Fruit fly (Drosophila melanogaster) whole organism, embryonic: ENCODE measurements around the gene Atg5.

Source experiments
- Bdp1 ChIP-seq: fragments of 200-800 bp; sonication (Bioruptor generic); optimal IDR thresholded peaks from 3 replicates; lab custom pipeline; 2016; ENCODE audit warnings: missing biosample characterization, missing genetic modification characterization
- CG11085 ChIP-seq: fragments of 200-800 bp; sonication (Bioruptor generic); IDR thresholded peaks from 2 replicates; pipeline ENCODE4 v1.3.6; 2022; ENCODE audit warnings: missing biosample characterization, missing genetic modification characterization
- CG13894 ChIP-seq: fragments of 200-800 bp; sonication (Bioruptor generic); optimal IDR thresholded peaks from 3 replicates; lab custom pipeline; 2018; ENCODE audit warnings: missing biosample characterization, mild to moderate bottlenecking, missing genetic modification characterization, moderate library complexity
- CG14014 ChIP-seq: fragments of 200-800 bp; sonication (Bioruptor generic); IDR thresholded peaks from 2 replicates; pipeline ENCODE4 v1.3.6; 2022; ENCODE audit warnings: missing biosample characterization, missing genetic modification characterization
- CG14860 ChIP-seq: fragments of 200-800 bp; sonication (Bioruptor generic); IDR thresholded peaks from 3 replicates; pipeline ENCODE4 v1.3.6; 2022; ENCODE audit warnings: missing biosample characterization, missing genetic modification characterization; ENCODE audit not compliant: partially characterized antibody
- CG14965 ChIP-seq: fragments of 200-800 bp; sonication (Bioruptor generic); optimal IDR thresholded peaks from 2 replicates; lab custom pipeline; 2016; ENCODE audit warnings: missing biosample characterization, missing genetic modification characterization, borderline replicate concordance
- CG17802 ChIP-seq: fragments of 200-800 bp; sonication (Bioruptor generic); optimal IDR thresholded peaks from 2 replicates; lab custom pipeline; 2018; ENCODE audit warnings: missing biosample characterization, mild to moderate bottlenecking, missing genetic modification characterization, moderate library complexity
- CG2116 ChIP-seq: fragments of 200-800 bp; sonication (Bioruptor generic); optimal IDR thresholded peaks from 3 replicates; lab custom pipeline; 2018; ENCODE audit warnings: missing biosample characterization, mild to moderate bottlenecking, missing genetic modification characterization
- CG30403 ChIP-seq: fragments of 200-800 bp; sonication (Bioruptor generic); optimal IDR thresholded peaks from 3 replicates; lab custom pipeline; 2016; ENCODE audit warnings: missing biosample characterization, missing genetic modification characterization
- CG30431 ChIP-seq: fragments of 200-800 bp; sonication (Bioruptor generic); optimal IDR thresholded peaks from 2 replicates; lab custom pipeline; 2017; ENCODE audit warnings: missing biosample characterization, missing genetic modification characterization
- CG3726 ChIP-seq: fragments of 200-800 bp; sonication (Bioruptor generic); IDR thresholded peaks from 3 replicates; pipeline ENCODE4, ENCODE4 v1.3.6; 2022; ENCODE audit warnings: missing biosample characterization, missing genetic modification characterization
- CG4328 ChIP-seq: fragments of 200-800 bp; sonication (Bioruptor generic); optimal IDR thresholded peaks from 3 replicates; lab custom pipeline; 2017; ENCODE audit warnings: missing biosample characterization, missing genetic modification reagents, missing genetic modification characterization
- CG4820 ChIP-seq: fragments of 200-800 bp; sonication (Bioruptor generic); optimal IDR thresholded peaks from 3 replicates; lab custom pipeline; 2016; ENCODE audit warnings: missing biosample characterization, missing genetic modification characterization
- CG6683 ChIP-seq: fragments of 200-800 bp; sonication (Bioruptor generic); optimal IDR thresholded peaks from 2 replicates; lab custom pipeline; 2017; ENCODE audit warnings: missing biosample characterization, mild to moderate bottlenecking, missing genetic modification characterization, missing genetic modification reagents
- CG8388 ChIP-seq: fragments of 200-800 bp; sonication (Bioruptor generic); optimal IDR thresholded peaks from 2 replicates; lab custom pipeline; 2019; ENCODE audit warnings: missing biosample characterization, mild to moderate bottlenecking, missing genetic modification characterization, moderate library complexity
- CG8924 ChIP-seq: fragments of 200-800 bp; optimal IDR thresholded peaks from 3 replicates; lab custom pipeline; 2019; ENCODE audit warnings: missing biosample characterization, mild to moderate bottlenecking, missing genetic modification characterization, moderate library complexity
- CG9727 ChIP-seq: fragments of 200-800 bp; sonication (Bioruptor generic); optimal IDR thresholded peaks from 3 replicates; lab custom pipeline; 2017; ENCODE audit warnings: missing biosample characterization, mild to moderate bottlenecking, missing genetic modification characterization
- D19B ChIP-seq: fragments of 200-800 bp; sonication (Bioruptor generic); optimal IDR thresholded peaks from 2 replicates; lab custom pipeline; 2017; ENCODE audit warnings: missing biosample characterization, mild to moderate bottlenecking, missing genetic modification characterization
- Dip3 ChIP-seq: fragments of 200-800 bp; sonication (Bioruptor generic); optimal IDR thresholded peaks from 3 replicates; lab custom pipeline; 2016; ENCODE audit warnings: missing biosample characterization, missing genetic modification characterization
- Doc3 ChIP-seq: fragments of 200-800 bp; sonication (Bioruptor generic); IDR thresholded peaks from 3 replicates; pipeline ENCODE4 v1.3.6; 2022; ENCODE audit warnings: missing biosample characterization, missing genetic modification characterization; ENCODE audit not compliant: partially characterized antibody
- Ets97D ChIP-seq: fragments of 200-800 bp; sonication (Bioruptor generic); optimal IDR thresholded peaks from 3 replicates; lab custom pipeline; 2016; ENCODE audit warnings: missing biosample characterization, missing genetic modification characterization
- Fer1 ChIP-seq: fragments of 200-800 bp; sonication (Bioruptor generic); optimal IDR thresholded peaks from 2 replicates; lab custom pipeline; 2017; ENCODE audit warnings: missing biosample characterization, mild to moderate bottlenecking, missing genetic modification characterization
- GATAe ChIP-seq: fragments of 200-800 bp; sonication (Bioruptor generic); conservative IDR thresholded peaks from 2 replicates; pipeline ENCODE4 v1.3.6; 2022; ENCODE audit warnings: missing biosample characterization, missing genetic modification characterization
- Gug ChIP-seq: fragments of 200-800 bp; sonication (Bioruptor generic); IDR thresholded peaks from 4 replicates; pipeline ENCODE4 v1.3.6; 2022; ENCODE audit warnings: missing biosample characterization, missing genetic modification characterization
- Hand ChIP-seq: fragments of 200-800 bp; sonication (Bioruptor generic); optimal IDR thresholded peaks from 2 replicates; lab custom pipeline; 2017; ENCODE audit warnings: mild to moderate bottlenecking, missing biosample characterization, missing genetic modification reagents, missing genetic modification characterization
- Hr78 ChIP-seq, 2 experiments: fragments of 200-800 bp in 1 of 2; fragments of >200 bp in 1 of 2; sonication (Bioruptor generic) in 1 of 2; optimal IDR thresholded peaks; 2 replicates each; lab custom pipeline; 2017 to 2019; ENCODE audit warnings: missing biosample characterization in 2 of 2, missing genetic modification characterization in 2 of 2, mild to moderate bottlenecking in 1 of 2, moderate library complexity in 1 of 2
- MESR4 ChIP-seq: fragments of 200-800 bp; sonication (Bioruptor generic); optimal IDR thresholded peaks from 2 replicates; lab custom pipeline; 2018; ENCODE audit warnings: missing biosample characterization, mild to moderate bottlenecking, missing genetic modification characterization, moderate library complexity
- Neu2 ChIP-seq: fragments of 200-800 bp; sonication (Bioruptor generic); optimal IDR thresholded peaks from 3 replicates; lab custom pipeline; 2016; ENCODE audit warnings: missing biosample characterization, missing genetic modification characterization, borderline replicate concordance
- Side ChIP-seq: fragments of 200-800 bp; sonication (Bioruptor generic); optimal IDR thresholded peaks from 2 replicates; lab custom pipeline; 2016; ENCODE audit warnings: missing biosample characterization, missing genetic modification characterization
- Xbp1 ChIP-seq: fragments of 200-800 bp; sonication (Bioruptor generic); optimal IDR thresholded peaks from 3 replicates; lab custom pipeline; 2016; ENCODE audit warnings: missing biosample characterization, mild to moderate bottlenecking, missing genetic modification characterization
- YL-1 ChIP-seq: fragments of 200-800 bp; sonication (Bioruptor generic); optimal IDR thresholded peaks from 3 replicates; lab custom pipeline; 2017; ENCODE audit warnings: missing biosample characterization, mild to moderate bottlenecking, missing genetic modification characterization
- ara ChIP-seq: fragments of 200-800 bp; sonication (Bioruptor generic); IDR thresholded peaks from 2 replicates; pipeline ENCODE4 v1.3.6; 2022; ENCODE audit warnings: missing biosample characterization, missing genetic modification characterization
- az2 ChIP-seq: fragments of 200-800 bp; sonication (Bioruptor generic); optimal IDR thresholded peaks from 3 replicates; lab custom pipeline; 2016; ENCODE audit warnings: missing biosample characterization, missing genetic modification characterization
- da ChIP-seq: fragments of 200-800 bp; sonication (Bioruptor generic); optimal IDR thresholded peaks from 2 replicates; lab custom pipeline; 2016; ENCODE audit warnings: missing biosample characterization, missing genetic modification characterization
- disco-r ChIP-seq: fragments of 200-800 bp; sonication (Bioruptor generic); optimal IDR thresholded peaks from 2 replicates; lab custom pipeline; 2016; ENCODE audit warnings: missing biosample characterization, missing genetic modification characterization
- emc ChIP-seq: fragments of 200-800 bp; sonication (Bioruptor generic); optimal IDR thresholded peaks from 2 replicates; lab custom pipeline; 2016; ENCODE audit warnings: missing biosample characterization, missing genetic modification characterization
- fd96Cb ChIP-seq: fragments of 200-800 bp; sonication (Bioruptor generic); optimal IDR thresholded peaks from 2 replicates; lab custom pipeline; 2018; ENCODE audit warnings: missing biosample characterization, mild to moderate bottlenecking, missing genetic modification characterization, moderate library complexity
- grau ChIP-seq: fragments of 200-800 bp; optimal IDR thresholded peaks from 3 replicates; lab custom pipeline; 2019; ENCODE audit warnings: missing biosample characterization, mild to moderate bottlenecking, missing genetic modification characterization, moderate library complexity
- jumu ChIP-seq: fragments of 200-800 bp; sonication (Bioruptor generic); optimal IDR thresholded peaks from 3 replicates; lab custom pipeline; 2016; ENCODE audit warnings: missing biosample characterization, missing genetic modification characterization
- lbe ChIP-seq: fragments of 200-800 bp; sonication (Bioruptor generic); optimal IDR thresholded peaks from 2 replicates; lab custom pipeline; 2016; ENCODE audit warnings: missing biosample characterization, mild to moderate bottlenecking, missing genetic modification characterization
- nau ChIP-seq: fragments of 200-800 bp; sonication (Bioruptor generic); optimal IDR thresholded peaks from 3 replicates; lab custom pipeline; 2017; ENCODE audit warnings: missing biosample characterization, mild to moderate bottlenecking, missing genetic modification characterization, missing genetic modification reagents
- nmo ChIP-seq: fragments of 200-800 bp; sonication (Bioruptor generic); optimal IDR thresholded peaks from 2 replicates; lab custom pipeline; 2018; ENCODE audit warnings: missing biosample characterization, mild to moderate bottlenecking, missing genetic modification characterization, moderate library complexity
- p53 ChIP-seq: fragments of 200-800 bp; sonication (Bioruptor generic); optimal IDR thresholded peaks from 2 replicates; lab custom pipeline; 2016; ENCODE audit warnings: missing biosample characterization, missing genetic modification characterization
- psq ChIP-seq: fragments of 200-800 bp; sonication (Bioruptor generic); optimal IDR thresholded peaks from 2 replicates; lab custom pipeline; 2017; ENCODE audit warnings: missing biosample characterization, missing genetic modification characterization
- shn ChIP-seq: fragments of 200-800 bp; sonication (Bioruptor generic); optimal IDR thresholded peaks from 3 replicates; lab custom pipeline; 2016; ENCODE audit warnings: missing biosample characterization, missing genetic modification characterization
- sna ChIP-seq: fragments of 200-800 bp; sonication (Bioruptor generic); IDR thresholded peaks from 2 replicates; pipeline ENCODE4 v1.3.6; 2022; ENCODE audit warnings: missing biosample characterization, missing genetic modification characterization; ENCODE audit not compliant: partially characterized antibody
- tgo ChIP-seq: fragments of 200-800 bp; sonication (Bioruptor generic); IDR thresholded peaks from 3 replicates; pipeline ENCODE4 v1.3.6; 2022; ENCODE audit warnings: missing biosample characterization, missing genetic modification characterization
- twi ChIP-seq: fragments of 200-800 bp; optimal IDR thresholded peaks from 2 replicates; lab custom pipeline; 2019; ENCODE audit warnings: missing biosample characterization, mild to moderate bottlenecking, missing genetic modification characterization, moderate library complexity
- zen2 ChIP-seq: fragments of 200-800 bp; sonication (Bioruptor generic); IDR thresholded peaks from 3 replicates; pipeline ENCODE4 v1.3.6; 2022; ENCODE audit warnings: missing biosample characterization, missing genetic modification characterization; ENCODE audit not compliant: partially characterized antibody

Gene Atg5

DNA sequence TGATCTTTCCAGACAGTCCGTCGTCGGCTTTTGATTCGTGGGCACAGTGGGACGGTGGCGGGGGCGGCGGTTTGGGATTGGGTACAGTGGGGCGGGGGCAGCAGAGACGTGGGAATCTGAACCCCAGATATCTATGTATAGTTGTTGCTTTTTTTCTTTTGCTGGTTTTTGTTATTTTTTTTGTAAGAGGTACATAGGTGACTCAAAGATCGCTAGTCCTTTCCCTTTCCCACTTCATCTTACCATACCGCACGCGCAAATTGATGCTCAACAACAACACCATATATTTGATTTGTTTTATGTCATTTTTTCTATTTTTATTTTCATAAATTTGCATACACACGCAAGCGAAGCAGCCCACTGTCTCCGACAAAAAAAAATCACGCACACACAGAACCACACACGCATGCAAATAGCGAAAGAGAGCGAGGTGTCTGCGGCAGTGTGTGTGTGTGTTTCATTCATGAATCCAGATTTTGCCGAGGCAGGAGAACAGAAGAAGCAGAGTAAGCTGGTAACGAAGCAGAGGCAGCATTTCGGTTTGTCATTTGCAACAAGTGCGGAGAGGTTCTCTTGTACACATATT is 17.7 kb downstream of the Atg5 start (continued):
- TF ChIP-seq CG6683 (GFP tag; lab: Kevin White, UChicago): no peak
- peak; percentile 26 for TF ChIP-seq CG17802
- TF ChIP-seq p53 (GFP tag; lab: Kevin White, UChicago): no peak
- TF ChIP-seq MESR4 (GFP tag; lab: Kevin White, UChicago): no peak
- TF ChIP-seq Gug (GFP tag; lab: Robert Waterston, UW): peak; percentile 46; the same call in 2 of the 4 replicates
- TF ChIP-seq jumu: peak; percentile 36
- peak; percentile 37 for TF ChIP-seq twi
- peak; percentile 52 for TF ChIP-seq Xbp1 (GFP tag; lab: Kevin White, UChicago)
- peak; percentile 60 for TF ChIP-seq Fer1 (GFP tag; lab: Kevin White, UChicago)
- TF ChIP-seq tgo (GFP tag; lab: Robert Waterston, UW): peak; percentile 48; the same call in 2 of the 3 replicates
- no peak for TF ChIP-seq Side (GFP tag; lab: Kevin White, UChicago)
- TF ChIP-seq CG4820: peak; percentile 49
- TF ChIP-seq lbe (GFP tag; lab: Kevin White, UChicago): no peak
- no peak for TF ChIP-seq GATAe (GFP tag; lab: Robert Waterston, UW)
- TF ChIP-seq zen2 (GFP tag; lab: Robert Waterston, UW): no peak
- TF ChIP-seq Ets97D: no peak
- peak; percentile 35 for TF ChIP-seq fd96Cb (tag; lab: Kevin White, UChicago)
- TF ChIP-seq disco-r (GFP tag; lab: Kevin White, UChicago): no peak
- no peak for TF ChIP-seq Hand
- no peak for TF ChIP-seq CG13894 (tag; lab: Kevin White, UChicago)
- TF ChIP-seq CG14965 (GFP tag; lab: Kevin White, UChicago): no peak
- peak; percentile 22 for TF ChIP-seq CG2116 (GFP tag; lab: Kevin White, UChicago)
- no peak for TF ChIP-seq YL-1 (GFP tag; lab: Kevin White, UChicago)
- peak; percentile 72 for TF ChIP-seq CG9727 (GFP tag; lab: Kevin White, UChicago)
- TF ChIP-seq CG30403 (GFP tag; lab: Kevin White, UChicago): peak; percentile 68
- peak; percentile 52 for TF ChIP-seq az2
- TF ChIP-seq da (GFP tag; lab: Kevin White, UChicago): no peak
- no peak for TF ChIP-seq CG4328
- 0 out of 3 replicates have a peak, but pooled peaks have one; percentile 48 for TF ChIP-seq CG3726 (GFP tag; lab: Robert Waterston, UW)
- TF ChIP-seq CG8388: peak; percentile 39
- no peak for TF ChIP-seq psq (GFP tag; lab: Kevin White, UChicago)
- TF ChIP-seq D19B (GFP tag; lab: Kevin White, UChicago): no peak
- peak; percentile 64 for TF ChIP-seq grau
- TF ChIP-seq Bdp1 (GFP tag; lab: Kevin White, UChicago): no peak
- TF ChIP-seq Neu2 (GFP tag; lab: Kevin White, UChicago): no peak
- TF ChIP-seq Doc3 (GFP tag; lab: Robert Waterston, UW): no peak
- no peak for TF ChIP-seq CG11085
- TF ChIP-seq nau (GFP tag; lab: Kevin White, UChicago): peak; percentile 47
- TF ChIP-seq CG8924 (tag; lab: Kevin White, UChicago): peak; percentile 28
- peak; percentile 42; the same call in 1 of the 2 replicates for TF ChIP-seq CG14014 (GFP tag; lab: Robert Waterston, UW)
- TF ChIP-seq emc (GFP tag; lab: Kevin White, UChicago): no peak
- peak; percentile 73 for TF ChIP-seq CG30431
- TF ChIP-seq ara: peak; percentile 47; the same call in 1 of the 2 replicates
- TF ChIP-seq nmo (GFP tag; lab: Kevin White, UChicago): peak; percentile 75
- no peak for TF ChIP-seq sna (GFP tag; lab: Robert Waterston, UW)
- no peak for TF ChIP-seq shn (GFP tag; lab: Kevin White, UChicago)
- no peak for TF ChIP-seq CG14860
- no peak for TF ChIP-seq Hr78 (GFP tag; optimal IDR thresholded peaks at IDR 0.05; lab: Kevin White, UChicago)
- TF ChIP-seq Dip3 (GFP tag; lab: Kevin White, UChicago): peak; percentile 6
